Fruit fly (Drosophila melanogaster): ENCODE results near the gene CG42300.
A peak's percentile ranks its signal among the peaks of the same experiment; 100 is the strongest.

Gene CG42300

dm6 chrX:15599697-15600096 lies 43.9 kb upstream of the CG42300 start (continued):
- TF ChIP-seq Usf (GFP tag; optimal IDR thresholded peaks at IDR 0.05) = no peak
- TF ChIP-seq Kr (GFP tag; optimal IDR thresholded peaks at IDR 0.05) = no peak
- TF ChIP-seq jigr1 (GFP tag; IDR thresholded peaks at IDR 0.05) = no peak
- no peak for TF ChIP-seq CG6683 (GFP tag; optimal IDR thresholded peaks at IDR 0.05)
- TF ChIP-seq chif (GFP tag; optimal IDR thresholded peaks at IDR 0.05) = peak; percentile 12 to 40
- peak; percentile 61 for TF ChIP-seq Fer1 (GFP tag; optimal IDR thresholded peaks at IDR 0.05)
- peak; percentile 37; the same call in 1 of the 2 replicates for TF ChIP-seq ssp (GFP tag; IDR thresholded peaks at IDR 0.05)
- no peak for TF ChIP-seq CG5953 (GFP tag; IDR thresholded peaks at IDR 0.05)
- TF ChIP-seq CG30431 (GFP tag; optimal IDR thresholded peaks at IDR 0.05) = peak; percentile 27
- TF ChIP-seq sens (GFP tag) = peak; percentile 79
- no peak for TF ChIP-seq Tbp (GFP tag; optimal IDR thresholded peaks at IDR 0.05)
- TF ChIP-seq Poxn (GFP tag; IDR thresholded peaks at IDR 0.05) = no peak
- TF ChIP-seq CG32532 (GFP tag; IDR thresholded peaks at IDR 0.05) = peak; percentile 57
- TF ChIP-seq unc-4 (GFP tag; IDR thresholded peaks at IDR 0.05; ENCODE audit: partially characterized antibody) = no peak
- peak; percentile 59 for TF ChIP-seq lab (GFP tag; optimal IDR thresholded peaks at IDR 0.05)
- TF ChIP-seq Doc3 (GFP tag; IDR thresholded peaks at IDR 0.05; ENCODE audit: partially characterized antibody) = no peak
- no peak for TF ChIP-seq CG6765 (GFP tag; optimal IDR thresholded peaks at IDR 0.05)
- peak; percentile 28 for TF ChIP-seq Hmr (GFP tag; optimal IDR thresholded peaks at IDR 0.05)
- TF ChIP-seq lilli (GFP tag; optimal IDR thresholded peaks at IDR 0.05) = peak; percentile 54
- TF ChIP-seq CTCF (GFP tag; optimal IDR thresholded peaks at IDR 0.05) = peak; percentile 14
- TF ChIP-seq cg (GFP tag; optimal IDR thresholded peaks at IDR 0.05) = no peak
- no peak for TF ChIP-seq CG4282 (GFP tag; optimal IDR thresholded peaks at IDR 0.05)
- no peak for TF ChIP-seq sc (optimal IDR thresholded peaks at IDR 0.05)
- TF ChIP-seq sc (GFP tag; optimal IDR thresholded peaks at IDR 0.05) = no peak
- no peak for TF ChIP-seq CG8290 (GFP tag; optimal IDR thresholded peaks at IDR 0.05)
- TF ChIP-seq CG8290 (tag; optimal IDR thresholded peaks at IDR 0.05) = peak in 1 of 2 experiments; percentile 78
- TF ChIP-seq CG3838 (GFP tag; optimal IDR thresholded peaks at IDR 0.05) = no peak
- TF ChIP-seq sna (GFP tag; IDR thresholded peaks at IDR 0.05; ENCODE audit: partially characterized antibody) = no peak
- no peak for TF ChIP-seq pfk (GFP tag; optimal IDR thresholded peaks at IDR 0.05)
- no peak for TF ChIP-seq CG33557 (GFP tag; optimal IDR thresholded peaks at IDR 0.05)
- peak; percentile 60 for TF ChIP-seq phol (tag; optimal IDR thresholded peaks at IDR 0.05)
- no peak for TF ChIP-seq hb (GFP tag; IDR thresholded peaks at IDR 0.05; ENCODE audit: partially characterized antibody)
- TF ChIP-seq chn (GFP tag; optimal IDR thresholded peaks at IDR 0.05) = peak; percentile 19
- TF ChIP-seq CG31388 (GFP tag; optimal IDR thresholded peaks at IDR 0.05) = no peak
- TF ChIP-seq CG10431 (GFP tag; optimal IDR thresholded peaks at IDR 0.05) = no peak
- no peak for TF ChIP-seq CG3407 (GFP tag; optimal IDR thresholded peaks at IDR 0.05)
- peak; percentile 51; the same call in 2 of the 3 replicates for TF ChIP-seq CG14050 (GFP tag; IDR thresholded peaks at IDR 0.05)
- peak; percentile 47 for TF ChIP-seq repo (GFP tag; optimal IDR thresholded peaks at IDR 0.05)
- TF ChIP-seq Fer3 (tag; optimal IDR thresholded peaks at IDR 0.05) = peak; percentile 45
- TF ChIP-seq CG12744 (GFP tag; optimal IDR thresholded peaks at IDR 0.05) = peak; percentile 7
- TF ChIP-seq en (GFP tag; optimal IDR thresholded peaks at IDR 0.05) = peak; percentile 50
- peak; percentile 74 for TF ChIP-seq CG15269 (tag; optimal IDR thresholded peaks at IDR 0.05)
- TF ChIP-seq nerfin-2 (GFP tag; IDR thresholded peaks at IDR 0.05; ENCODE audit: partially characterized antibody) = no peak
- peak; percentile 53 for TF ChIP-seq CG13624 (GFP tag; optimal IDR thresholded peaks at IDR 0.05)
- peak; percentile 44 for TF ChIP-seq gro (GFP tag; optimal IDR thresholded peaks at IDR 0.05)
- 0 out of 3 replicates have a peak, but pooled peaks have one; percentile 29 for TF ChIP-seq otp (GFP tag; IDR thresholded peaks at IDR 0.05)
- TF ChIP-seq CG2889 (GFP tag; IDR thresholded peaks at IDR 0.05) = peak; percentile 48; the same call in 1 of the 3 replicates
- no peak for TF ChIP-seq Neu2 (GFP tag; optimal IDR thresholded peaks at IDR 0.05; ENCODE audit: borderline replicate concordance)
- no peak for TF ChIP-seq CG4328 (GFP tag; optimal IDR thresholded peaks at IDR 0.05)
- TF ChIP-seq CG13775 (GFP tag; optimal IDR thresholded peaks at IDR 0.05) = no peak
- TF ChIP-seq HLH4C (GFP tag; IDR thresholded peaks at IDR 0.05; ENCODE audit: partially characterized antibody) = no peak
- TF ChIP-seq Dek (tag; optimal IDR thresholded peaks at IDR 0.05) = peak; percentile 52

All from whole organism, embryonic.